Worm (Caenorhabditis elegans) whole organism, midembryonic: ENCODE results near the gene F13H8.6.

Experiments
- T22C8.4 ChIP-seq: fragments of 200-800 bp; sonication (Bioruptor generic); IDR thresholded peaks from 2 replicates; pipeline ENCODE4 v1.3.6; 2022; ENCODE audit warnings: missing genetic modification characterization, missing compliant biosample characterization
- cog-1 ChIP-seq: sonication (generic microtip); optimal IDR thresholded peaks from 2 replicates; lab custom pipeline; 2016; ENCODE audit warnings: missing genetic modification characterization, missing compliant biosample characterization
- flt-1 ChIP-seq: fragments of 200-800 bp; sonication (Bioruptor generic); IDR thresholded peaks from 2 replicates; pipeline ENCODE4 v1.3.6; 2022; ENCODE audit warnings: missing genetic modification characterization, missing compliant biosample characterization
- klf-2 ChIP-seq: fragments of 200-800 bp; sonication (Bioruptor generic); conservative IDR thresholded peaks from 2 replicates; pipeline ENCODE4 v1.3.6; 2022; ENCODE audit warnings: missing genetic modification reagents, missing genetic modification characterization, missing compliant biosample characterization
- med-1 ChIP-seq: sonication (generic microtip); optimal IDR thresholded peaks from 2 replicates; lab custom pipeline; 2017; ENCODE audit warnings: missing genetic modification characterization, mild to moderate bottlenecking, missing compliant biosample characterization, antibody characterized with exemption, missing genetic modification reagents; ENCODE audit not compliant: insufficient read depth
- ref-1 ChIP-seq: fragments of 200-800 bp; sonication (Bioruptor generic); conservative IDR thresholded peaks from 2 replicates; pipeline ENCODE4 v1.3.6; 2022; ENCODE audit warnings: missing genetic modification reagents, missing genetic modification characterization, missing compliant biosample characterization
- tab-1 ChIP-seq: fragments of 200-800 bp; sonication (Bioruptor generic); IDR thresholded peaks from 2 replicates; pipeline ENCODE4 v1.3.6; 2022; ENCODE audit warnings: missing genetic modification characterization, missing compliant biosample characterization
- ztf-23 ChIP-seq: fragments of 200-800 bp; sonication (Bioruptor generic); IDR thresholded peaks from 2 replicates; pipeline ENCODE4 v1.3.6; 2022; ENCODE audit warnings: missing genetic modification reagents, missing genetic modification characterization, missing compliant biosample characterization
- ztf-29 ChIP-seq: fragments of 200-800 bp; sonication (Bioruptor generic); IDR thresholded peaks from 2 replicates; pipeline ENCODE4 v1.3.6; 2022; ENCODE audit warnings: missing genetic modification reagents, missing genetic modification characterization, missing compliant biosample characterization

DNA sequence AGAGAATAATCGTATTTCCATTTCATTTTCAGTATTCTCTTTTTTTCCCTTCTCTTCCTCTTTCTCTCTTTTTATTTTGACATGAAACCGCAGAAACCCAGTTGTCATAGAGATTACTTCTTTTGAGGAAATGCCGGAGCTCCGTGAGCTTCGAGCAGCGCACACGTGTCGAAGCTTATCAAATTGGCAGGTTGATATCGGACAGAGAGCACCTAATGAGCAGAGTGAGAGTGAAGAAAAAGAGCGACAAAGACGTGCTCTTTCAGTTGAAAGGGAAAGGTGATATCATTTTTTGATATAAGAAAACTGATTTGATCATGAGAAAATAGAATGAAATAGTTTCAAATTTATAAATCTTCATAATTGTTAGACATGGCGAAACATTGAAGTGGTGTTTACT lies 48.6 kb upstream of the F13H8.6 start, which contains the start of gene C32D5.14:
- TF ChIP-seq ztf-23 (no peak), cog-1 (tag; lab: Kevin White, UChicago) (no peak), ref-1 (GFP tag; lab: Robert Waterston, UW) (no peak), flt-1 (no peak), med-1 (GFP tag; lab: Kevin White, UChicago) (no peak), klf-2 (GFP tag; lab: Robert Waterston, UW) (no peak), tab-1 (GFP tag; lab: Robert Waterston, UW) (no peak), ztf-29 (GFP tag; lab: Robert Waterston, UW) (no peak), T22C8.4 (GFP tag; lab: Robert Waterston, UW) (no peak)
